Fruit fly (Drosophila melanogaster): ENCODE data around the gene CRAT.

DNA sequence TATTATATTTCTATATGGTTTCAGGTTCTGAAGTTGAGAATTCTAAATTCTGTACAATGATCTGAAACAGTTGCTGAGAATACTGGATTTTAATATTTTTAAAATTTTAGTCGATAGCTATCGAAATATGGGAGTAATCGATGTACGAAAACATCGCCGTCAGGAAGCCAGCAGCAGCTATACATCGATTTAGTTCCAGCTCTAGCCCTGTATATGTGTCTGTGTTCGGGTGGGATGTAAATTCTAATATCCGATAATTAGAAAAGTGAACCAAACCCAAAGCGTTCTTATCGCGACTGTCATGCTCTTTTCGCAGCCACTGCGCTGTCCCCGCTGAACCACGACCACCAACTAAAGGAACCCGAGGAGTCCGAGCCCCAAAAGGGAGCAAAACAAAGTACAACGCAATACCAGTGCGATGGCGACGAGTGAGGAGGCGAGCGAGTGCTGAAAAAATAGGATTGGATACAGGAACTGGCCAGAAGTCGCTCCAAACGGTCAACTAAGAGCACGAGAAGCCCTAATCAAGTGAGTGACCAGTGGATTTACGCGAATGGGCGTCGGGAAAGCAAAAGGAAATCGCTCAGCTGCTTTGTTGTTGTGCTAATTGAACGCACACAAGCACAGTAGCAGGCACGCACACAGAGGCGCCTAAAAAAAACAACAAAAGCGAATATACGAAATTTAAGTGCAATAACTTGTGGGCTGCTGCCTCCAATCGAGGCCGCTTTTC lies 7.1 kb upstream of the CRAT start, which contains the start of gene gzl:
- no peak for TF ChIP-seq Pif1B (GFP tag; optimal IDR thresholded peaks at IDR 0.05)
- TF ChIP-seq rn (GFP tag; IDR thresholded peaks at IDR 0.05), result no peak
- no peak for TF ChIP-seq CG4496 (GFP tag; IDR thresholded peaks at IDR 0.05)
- no peak for TF ChIP-seq EcR (GFP tag; optimal IDR thresholded peaks at IDR 0.05)
- no peak for TF ChIP-seq D1 (tag; optimal IDR thresholded peaks at IDR 0.05)
- no peak for TF ChIP-seq CG15710 (tag; optimal IDR thresholded peaks at IDR 0.05)
- TF ChIP-seq Pif1A (GFP tag; optimal IDR thresholded peaks at IDR 0.05), result no peak
- TF ChIP-seq CG14655 (GFP tag; optimal IDR thresholded peaks at IDR 0.05), result no peak
- TF ChIP-seq Snoo (tag; optimal IDR thresholded peaks at IDR 0.05), result no peak
- TF ChIP-seq CG8301 (tag; optimal IDR thresholded peaks at IDR 0.05), result no peak
- no peak for TF ChIP-seq gl (tag; optimal IDR thresholded peaks at IDR 0.05)
- TF ChIP-seq CG10348 (GFP tag; IDR thresholded peaks at IDR 0.05), result no peak
- no peak for TF ChIP-seq fd96Ca (GFP tag; IDR thresholded peaks at IDR 0.05)
- TF ChIP-seq CG32121 (GFP tag; IDR thresholded peaks at IDR 0.05), result no peak
